Worm (Caenorhabditis elegans) whole organism, late embryonic: Measurements from ENCODE around the gene C39D10.2.
A peak's percentile ranks its signal among the peaks of the same experiment; 100 is the strongest.

ENCODE experiments used
- K02D7.2 ChIP-seq: sonication (generic microtip); optimal IDR thresholded peaks from 2 replicates; lab custom pipeline; 2017; ENCODE audit warnings: mild to moderate bottlenecking, missing genetic modification characterization, missing compliant biosample characterization
- Y22D7AL.16 ChIP-seq: sonication (generic microtip); optimal IDR thresholded peaks from 2 replicates; lab custom pipeline; 2016; ENCODE audit warnings: missing genetic modification characterization, missing compliant biosample characterization
- ahr-1 ChIP-seq: sonication (generic microtip); optimal IDR thresholded peaks from 2 replicates; lab custom pipeline; 2016; ENCODE audit warnings: missing genetic modification characterization, missing compliant biosample characterization
- ama-1 ChIP-seq: fragments of 150-350 bp; optimal IDR thresholded peaks from 2 replicates; lab custom pipeline; 2014
- ceh-14 ChIP-seq: sonication (generic microtip); optimal IDR thresholded peaks from 2 replicates; lab custom pipeline; 2016; ENCODE audit warnings: missing genotype, missing genetic modification characterization, missing compliant biosample characterization
- ceh-22 ChIP-seq: sonication (generic microtip); optimal IDR thresholded peaks from 2 replicates; lab custom pipeline; 2017; ENCODE audit warnings: missing biosample characterization, missing genetic modification characterization
- ceh-31 ChIP-seq: sonication (generic microtip); optimal IDR thresholded peaks from 2 replicates; lab custom pipeline; 2016; ENCODE audit warnings: missing genetic modification characterization, missing compliant biosample characterization
- ceh-34 ChIP-seq: sonication (generic microtip); optimal IDR thresholded peaks from 2 replicates; lab custom pipeline; 2016; ENCODE audit warnings: mild to moderate bottlenecking, missing genetic modification characterization, missing compliant biosample characterization
- ceh-45 ChIP-seq: fragments of 200-800 bp; sonication (Bioruptor generic); IDR thresholded peaks from 2 replicates; pipeline ENCODE4 v1.3.6; 2022; ENCODE audit warnings: missing genetic modification reagents, missing genetic modification characterization, missing compliant biosample characterization
- dve-1 ChIP-seq: sonication (generic microtip); optimal IDR thresholded peaks from 2 replicates; lab custom pipeline; 2017; ENCODE audit warnings: antibody characterized with exemption, mild to moderate bottlenecking, missing genetic modification characterization, missing compliant biosample characterization
- elt-2 ChIP-seq: sonication (generic microtip); optimal IDR thresholded peaks from 2 replicates; lab custom pipeline; 2016; ENCODE audit warnings: missing genetic modification reagents, missing genetic modification characterization, missing compliant biosample characterization
- fax-1 ChIP-seq: sonication (generic microtip); optimal IDR thresholded peaks from 2 replicates; lab custom pipeline; 2016; ENCODE audit warnings: missing genotype, missing genetic modification characterization, missing compliant biosample characterization
- fkh-10 ChIP-seq: fragments of 150-350 bp; optimal IDR thresholded peaks from 2 replicates; lab custom pipeline; 2014; ENCODE audit warnings: missing biosample characterization, missing genetic modification reagents, missing genetic modification characterization
- fkh-6 ChIP-seq: sonication (generic microtip); optimal IDR thresholded peaks from 2 replicates; lab custom pipeline; 2016; ENCODE audit warnings: missing genetic modification characterization, missing compliant biosample characterization
- hlh-13 ChIP-seq: fragments of 200-800 bp; sonication (Bioruptor generic); optimal IDR thresholded peaks from 2 replicates; lab custom pipeline; 2018; ENCODE audit warnings: mild to moderate bottlenecking, missing genetic modification characterization, missing compliant biosample characterization
- hlh-30 ChIP-seq: sonication (generic microtip); optimal IDR thresholded peaks from 2 replicates; lab custom pipeline; 2017; ENCODE audit warnings: antibody characterized with exemption, missing genetic modification characterization, missing compliant biosample characterization; ENCODE audit not compliant: insufficient read depth
- hlh-8 ChIP-seq: sonication (generic microtip); optimal IDR thresholded peaks from 2 replicates; lab custom pipeline; 2016; ENCODE audit warnings: missing genotype, missing genetic modification characterization, missing compliant biosample characterization
- lim-6 ChIP-seq: sonication (generic microtip); optimal IDR thresholded peaks from 2 replicates; lab custom pipeline; 2016; ENCODE audit warnings: missing genetic modification characterization, missing compliant biosample characterization
- nfya-1 ChIP-seq: sonication (generic microtip); optimal IDR thresholded peaks from 2 replicates; lab custom pipeline; 2017; ENCODE audit warnings: missing genetic modification characterization, mild to moderate bottlenecking, missing compliant biosample characterization, antibody characterized with exemption, moderate library complexity
- nhr-11 ChIP-seq: fragments of 150-350 bp; optimal IDR thresholded peaks from 2 replicates; lab custom pipeline; 2014; ENCODE audit warnings: missing biosample characterization, missing genetic modification characterization
- nhr-232 ChIP-seq: sonication (generic microtip); optimal IDR thresholded peaks from 2 replicates; lab custom pipeline; 2016; ENCODE audit warnings: missing genetic modification characterization, missing compliant biosample characterization
- npax-4 ChIP-seq: sonication (generic microtip); optimal IDR thresholded peaks from 2 replicates; lab custom pipeline; 2016; ENCODE audit warnings: missing genetic modification characterization, missing compliant biosample characterization
- odd-2 ChIP-seq: sonication (generic microtip); optimal IDR thresholded peaks from 2 replicates; lab custom pipeline; 2017; ENCODE audit warnings: antibody characterized with exemption, mild to moderate bottlenecking, missing genetic modification characterization, missing compliant biosample characterization
- pag-3 ChIP-seq: sonication (generic microtip); optimal IDR thresholded peaks from 2 replicates; lab custom pipeline; 2016; ENCODE audit warnings: missing compliant biosample characterization, missing genetic modification characterization, borderline replicate concordance
- pat-9 ChIP-seq: fragments of 200-800 bp; sonication (Bioruptor generic); optimal IDR thresholded peaks from 2 replicates; lab custom pipeline; 2018; ENCODE audit warnings: mild to moderate bottlenecking, missing genetic modification characterization, moderate library complexity, missing compliant biosample characterization
- pax-1 ChIP-seq: fragments of 150-350 bp; optimal IDR thresholded peaks from 2 replicates; lab custom pipeline; 2014; ENCODE audit warnings: missing biosample characterization, missing genetic modification characterization
- pha-2 ChIP-seq: sonication (generic microtip); optimal IDR thresholded peaks from 2 replicates; lab custom pipeline; 2017; ENCODE audit warnings: mild to moderate bottlenecking, missing genetic modification characterization, missing compliant biosample characterization
- pha-4 ChIP-seq: fragments of 150-350 bp; optimal IDR thresholded peaks from 2 replicates; lab custom pipeline; 2018; ENCODE audit warnings: missing biosample characterization, missing genetic modification reagents, missing genetic modification characterization
- pqm-1 ChIP-seq: sonication (generic microtip); optimal IDR thresholded peaks from 2 replicates; lab custom pipeline; 2016; ENCODE audit warnings: missing genetic modification characterization, missing compliant biosample characterization
- pros-1 ChIP-seq: fragments of 150-350 bp; optimal IDR thresholded peaks from 2 replicates; lab custom pipeline; 2014; ENCODE audit warnings: missing biosample characterization, missing genetic modification reagents, missing genetic modification characterization
- rnt-1 ChIP-seq: sonication (generic microtip); optimal IDR thresholded peaks from 2 replicates; lab custom pipeline; 2016; ENCODE audit warnings: missing genetic modification characterization, missing compliant biosample characterization
- sox-2 ChIP-seq: fragments of 200-800 bp; sonication (Bioruptor generic); IDR thresholded peaks from 2 replicates; pipeline ENCODE4 v1.3.6; 2022; ENCODE audit warnings: missing genetic modification reagents, missing genetic modification characterization, missing compliant biosample characterization
- sox-4 ChIP-seq: sonication (generic microtip); optimal IDR thresholded peaks from 2 replicates; lab custom pipeline; 2017; ENCODE audit warnings: mild to moderate bottlenecking, missing genetic modification characterization, inconsistent platforms, missing compliant biosample characterization
- syd-9 ChIP-seq: sonication (generic microtip); optimal IDR thresholded peaks from 2 replicates; lab custom pipeline; 2016; ENCODE audit warnings: mild to moderate bottlenecking, missing genetic modification characterization, moderate library complexity, missing compliant biosample characterization
- tbx-2 ChIP-seq: sonication (generic microtip); optimal IDR thresholded peaks from 2 replicates; lab custom pipeline; 2016; ENCODE audit warnings: missing genetic modification characterization, missing compliant biosample characterization
- unc-3 ChIP-seq, 2 experiments: fragments of 200-800 bp in 1 of 2; sonication (Bioruptor generic) in 1 of 2; sonication (generic microtip) in 1 of 2; conservative IDR thresholded peaks in 1 of 2; optimal IDR thresholded peaks in 1 of 2; 2 replicates each; pipeline versions ENCODE4 v1.3.6 to Lab custom; 2016 to 2022; ENCODE audit warnings: missing compliant biosample characterization in 2 of 2, missing genetic modification characterization in 2 of 2, missing genetic modification reagents in 1 of 2
- unc-42 ChIP-seq: sonication (generic microtip); optimal IDR thresholded peaks from 2 replicates; lab custom pipeline; 2016; ENCODE audit warnings: missing genotype, missing genetic modification characterization, missing compliant biosample characterization
- unc-86 ChIP-seq: sonication (generic microtip); optimal IDR thresholded peaks from 2 replicates; lab custom pipeline; 2016; ENCODE audit warnings: missing genetic modification characterization, missing compliant biosample characterization
- zip-5 ChIP-seq: sonication (generic microtip); optimal IDR thresholded peaks from 2 replicates; lab custom pipeline; 2016; ENCODE audit warnings: missing genetic modification characterization, missing compliant biosample characterization

Gene C39D10.2

ce11 chrX:7880848-7881247 is 8.2 kb upstream of the C39D10.2 start, which contains the start of gene C39D10.8:
Gene C39D10.8, minus strand, starts transcription at chrX:7880948.
- TF ChIP-seq fax-1 (tag; lab: Kevin White, UChicago), result no peak
- no peak for TF ChIP-seq pros-1 (tag; lab: Kevin White, UChicago)
- no peak for TF ChIP-seq unc-42 (tag; lab: Kevin White, UChicago)
- TF ChIP-seq elt-2, result peak; percentile 30

DNA sequence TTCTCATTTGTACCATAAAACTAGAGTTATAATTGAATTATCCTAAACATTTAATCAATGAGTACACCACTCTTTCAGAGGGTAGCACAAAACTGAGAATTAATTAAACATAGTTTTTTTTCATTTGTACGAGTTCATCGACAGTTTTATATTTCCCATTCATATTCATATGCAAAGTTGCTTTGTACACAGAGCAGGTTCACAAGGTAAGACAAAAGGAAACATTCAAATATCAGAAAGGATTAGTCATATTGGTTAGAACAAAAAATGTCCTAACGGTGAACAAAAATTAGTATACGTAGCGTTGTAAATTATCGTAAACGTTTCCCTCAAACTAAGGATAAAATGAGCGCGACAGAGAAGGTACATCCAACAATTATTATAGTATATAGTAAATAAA is 7.7 kb upstream of the C39D10.2 start:
- TF ChIP-seq rnt-1 (tag; lab: Kevin White, UChicago) (no peak), hlh-8 (no peak), sox-4 (no peak), ceh-31 (tag; lab: Kevin White, UChicago) (no peak), dve-1 (no peak), lim-6 (no peak), fkh-10 (GFP tag; lab: Kevin White, UChicago) (no peak)

ce11 chrX:7883994-7884393 is 5.0 kb upstream of the C39D10.2 start, which contains the start of gene pcyt-2.2:
Gene pcyt-2.2, plus strand, starts transcription at chrX:7884294.
- TF ChIP-seq ceh-22 (no peak), pqm-1 (tag; lab: Kevin White, UChicago) (no peak), syd-9 (tag; lab: Kevin White, UChicago) (no peak), hlh-13 (no peak), tbx-2 (tag; lab: Kevin White, UChicago) (no peak), lim-6 (no peak), pag-3 (tag; lab: Kevin White, UChicago) (no peak), zip-5 (tag; lab: Kevin White, UChicago) (no peak), ceh-34 (no peak), npax-4 (tag; lab: Kevin White, UChicago) (no peak), pax-1 (tag; lab: Kevin White, UChicago) (no peak), odd-2 (tag; lab: Kevin White, UChicago) (no peak)
- TF ChIP-seq, all 69 proteins: peak for 0

- TF ChIP-seq pros-1 (tag; lab: Kevin White, UChicago) (no peak), ceh-34 (no peak), pqm-1 (tag; lab: Kevin White, UChicago) (no peak), elt-2 (no peak), ceh-45 (GFP tag; lab: Robert Waterston, UW) (no peak), hlh-30 (tag; lab: Kevin White, UChicago) (no peak), tbx-2 (tag; lab: Kevin White, UChicago) (no peak), Y22D7AL.16 (tag; lab: Kevin White, UChicago) (no peak), unc-3 (GFP tag; conservative IDR thresholded peaks at IDR 0.05; lab: Robert Waterston, UW) (no peak), unc-3 (tag; optimal IDR thresholded peaks at IDR 0.05; lab: Kevin White, UChicago) (no peak), pha-2 (tag; lab: Kevin White, UChicago) (no peak), pha-4 (tag; lab: Kevin White, UChicago) (no peak), pat-9 (no peak), ama-1 (no peak)
Measured at ce11 chrX:7886200-7886599, 2.8 kb upstream of the C39D10.2 start.

DNA sequence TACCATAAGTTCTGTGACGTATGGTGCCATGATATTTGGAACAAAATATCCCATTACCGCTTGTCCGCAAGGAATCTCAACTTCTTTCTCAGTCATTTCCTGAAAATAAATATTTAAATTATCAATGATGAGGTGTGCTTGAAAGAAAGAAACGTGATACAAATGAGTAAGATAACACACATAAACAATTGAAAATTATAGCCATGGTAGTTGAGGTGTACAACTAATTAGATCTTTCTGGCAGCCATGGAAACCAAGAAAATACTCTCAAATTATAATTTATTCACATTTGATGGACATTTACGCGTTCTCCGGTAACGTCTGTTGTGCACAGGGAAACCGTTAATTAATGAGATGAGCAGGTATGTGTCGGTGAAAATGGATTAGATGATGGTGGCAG is 3.3 kb downstream of the C39D10.2 start, which contains the start of gene C39D10.5:
Gene C39D10.5 (minus strand): TSS at position 101 of the 400 bp plus-strand sequence.
- no peak for TF ChIP-seq fkh-6 (tag; lab: Kevin White, UChicago)
- TF ChIP-seq ahr-1 (tag; lab: Kevin White, UChicago), result no peak
- TF ChIP-seq ceh-14 (tag; lab: Kevin White, UChicago), result no peak
- no peak for TF ChIP-seq pqm-1 (tag; lab: Kevin White, UChicago)
- TF ChIP-seq sox-4, result no peak
- no peak for TF ChIP-seq nfya-1 (tag; lab: Kevin White, UChicago)
- TF ChIP-seq odd-2 (tag; lab: Kevin White, UChicago), result no peak
- no peak for TF ChIP-seq sox-2
- no peak for TF ChIP-seq K02D7.2 (tag; lab: Kevin White, UChicago)
- no peak for TF ChIP-seq syd-9 (tag; lab: Kevin White, UChicago)
- no peak for TF ChIP-seq fax-1 (tag; lab: Kevin White, UChicago)
- TF ChIP-seq pat-9, result no peak
- no peak for TF ChIP-seq unc-86 (tag; lab: Kevin White, UChicago)
- TF ChIP-seq nhr-11 (tag; lab: Kevin White, UChicago), result no peak
- TF ChIP-seq pros-1 (tag; lab: Kevin White, UChicago), result no peak
- no peak for TF ChIP-seq nhr-232 (tag; lab: Kevin White, UChicago)
- no peak for TF ChIP-seq unc-3 (GFP tag; conservative IDR thresholded peaks at IDR 0.05; lab: Robert Waterston, UW)
- TF ChIP-seq unc-3 (tag; optimal IDR thresholded peaks at IDR 0.05; lab: Kevin White, UChicago), result no peak
